Worm (Caenorhabditis elegans): ENCODE results near the gene M02B7.2.

The M02B7.2 gene

ce11 chrIV:3794437-3794836, 8.9 kb upstream of the M02B7.2 start, which contains the start of gene K09B3.1:
Gene K09B3.1, plus strand, starts transcription at chrIV:3794737.
- TF ChIP-seq lsy-2 (tag; optimal IDR thresholded peaks at IDR 0.05) (no peak), ces-1 (GFP tag; optimal IDR thresholded peaks at IDR 0.05) (no peak), unc-120 (tag; optimal IDR thresholded peaks at IDR 0.05; ENCODE audit: poor library complexity, severe bottlenecking) (no peak), nhr-76 (tag; optimal IDR thresholded peaks at IDR 0.05) (no peak), nhr-2 (tag; optimal IDR thresholded peaks at IDR 0.05) (no peak), M03D4.4 (tag; optimal IDR thresholded peaks at IDR 0.05) (no peak), nhr-237 (tag; optimal IDR thresholded peaks at IDR 0.05) (no peak), mab-5 (tag; optimal IDR thresholded peaks at IDR 0.05) (no peak), zip-8 (tag; optimal IDR thresholded peaks at IDR 0.05) (no peak), lin-32 (GFP tag; optimal IDR thresholded peaks at IDR 0.05) (no peak), nhr-12 (tag; optimal IDR thresholded peaks at IDR 0.05) (no peak), elt-1 (tag; optimal IDR thresholded peaks at IDR 0.05; ENCODE audit: borderline replicate concordance, insufficient read depth) (no peak), lin-13 (tag; optimal IDR thresholded peaks at IDR 0.05) (no peak)

DNA sequence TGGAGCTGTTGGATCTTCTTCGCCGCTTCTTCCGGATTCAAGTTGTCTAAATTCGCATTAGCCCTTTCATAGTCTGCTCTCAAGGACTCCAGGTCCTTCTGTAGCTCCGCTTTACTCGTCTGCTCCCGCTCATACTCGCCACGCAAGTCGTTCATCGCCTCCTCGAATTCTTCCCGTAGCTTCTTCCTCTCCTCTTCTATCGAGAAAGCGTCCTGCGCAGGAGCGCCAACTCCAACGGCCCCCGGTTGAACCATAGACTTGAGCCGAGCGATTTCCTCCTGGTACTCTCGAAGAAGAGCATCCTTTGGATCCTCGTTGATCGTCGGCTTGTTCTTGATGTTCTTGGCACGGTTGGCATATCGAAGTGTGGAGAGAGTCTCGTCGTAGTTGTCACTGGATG, 5.9 kb upstream of the M02B7.2 start:
- TF ChIP-seq blmp-1 (tag; optimal IDR thresholded peaks at IDR 0.05) (no peak), sptf-1 (tag; optimal IDR thresholded peaks at IDR 0.05) (no peak), unc-39 (tag; optimal IDR thresholded peaks at IDR 0.05) (no peak), sem-2 (GFP tag; optimal IDR thresholded peaks at IDR 0.05) (no peak), ztf-11 (tag; optimal IDR thresholded peaks at IDR 0.05) (no peak), ceh-39 (tag; optimal IDR thresholded peaks at IDR 0.05) (no peak), ham-2 (GFP tag; optimal IDR thresholded peaks at IDR 0.05) (no peak), hlh-1 (tag; optimal IDR thresholded peaks at IDR 0.05) (no peak), tbx-8 (GFP tag; optimal IDR thresholded peaks at IDR 0.05) (no peak), nhr-237 (tag; optimal IDR thresholded peaks at IDR 0.05) (no peak), mep-1 (tag; optimal IDR thresholded peaks at IDR 0.05) (no peak), lin-13 (tag; optimal IDR thresholded peaks at IDR 0.05) (no peak), cnd-1 (tag; optimal IDR thresholded peaks at IDR 0.05) (no peak), elt-3 (tag; optimal IDR thresholded peaks at IDR 0.05) (no peak), M03D4.4 (tag; optimal IDR thresholded peaks at IDR 0.05) (no peak), nhr-2 (tag; optimal IDR thresholded peaks at IDR 0.05) (no peak), drap-1 (GFP tag; optimal IDR thresholded peaks at IDR 0.05) (no peak), lin-32 (GFP tag; optimal IDR thresholded peaks at IDR 0.05) (no peak), nhr-12 (tag; optimal IDR thresholded peaks at IDR 0.05) (no peak)

ce11 chrIV:3800952-3801351, 2.4 kb upstream of the M02B7.2 start, which contains the start of gene osm-3:
Gene osm-3, minus strand, starts transcription at chrIV:3801052.
- TF ChIP-seq nhr-76 (tag; optimal IDR thresholded peaks at IDR 0.05) (no peak), mep-1 (tag; optimal IDR thresholded peaks at IDR 0.05) (no peak), mab-5 (tag; optimal IDR thresholded peaks at IDR 0.05) (no peak), sptf-1 (tag; optimal IDR thresholded peaks at IDR 0.05) (no peak), ceh-43 (GFP tag; optimal IDR thresholded peaks at IDR 0.05) (no peak), cnd-1 (tag; optimal IDR thresholded peaks at IDR 0.05) (no peak), nhr-237 (tag; optimal IDR thresholded peaks at IDR 0.05) (no peak), ham-2 (GFP tag; optimal IDR thresholded peaks at IDR 0.05) (no peak)

DNA sequence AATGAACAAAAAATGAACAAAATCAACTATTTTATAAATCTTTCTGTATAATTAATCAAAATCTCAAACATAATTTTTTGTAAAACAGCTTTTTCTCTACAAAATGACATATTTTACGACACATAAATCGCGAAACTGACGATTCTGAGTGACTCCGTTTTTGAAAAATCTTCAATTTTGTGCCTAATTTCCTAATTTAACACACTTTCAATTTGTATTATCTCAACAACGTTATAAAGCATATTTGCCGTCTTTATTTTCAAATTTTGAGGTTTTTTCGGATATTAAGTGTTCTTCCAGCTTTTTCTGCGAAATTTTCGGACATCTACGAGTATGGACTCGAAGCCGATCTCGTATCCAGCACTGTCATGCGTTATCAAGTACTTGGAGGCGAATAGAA, 1.8 kb downstream of the M02B7.2 start, which contains the start of gene fbxc-47:
Gene fbxc-47, plus strand, starts transcription at position 301 of the 400 bp plus-strand sequence.
- TF ChIP-seq unc-62 (GFP tag; optimal IDR thresholded peaks at IDR 0.05) = no peak
- no peak for TF ChIP-seq M03D4.4 (tag; optimal IDR thresholded peaks at IDR 0.05)
- TF ChIP-seq unc-39 (tag; optimal IDR thresholded peaks at IDR 0.05) = no peak
- no peak for TF ChIP-seq lin-13 (tag; optimal IDR thresholded peaks at IDR 0.05)
- no peak for TF ChIP-seq nhr-76 (tag; optimal IDR thresholded peaks at IDR 0.05)
- TF ChIP-seq drap-1 (GFP tag; optimal IDR thresholded peaks at IDR 0.05) = no peak
- TF ChIP-seq nhr-12 (tag; optimal IDR thresholded peaks at IDR 0.05) = no peak
- no peak for TF ChIP-seq bed-3 (GFP tag; optimal IDR thresholded peaks at IDR 0.05)
- no peak for TF ChIP-seq ceh-43 (GFP tag; optimal IDR thresholded peaks at IDR 0.05)
- no peak for TF ChIP-seq nhr-2 (tag; optimal IDR thresholded peaks at IDR 0.05)
- TF ChIP-seq ceh-39 (tag; optimal IDR thresholded peaks at IDR 0.05) = no peak
- TF ChIP-seq flh-1 (GFP tag; optimal IDR thresholded peaks at IDR 0.05) = no peak
- no peak for TF ChIP-seq mab-5 (tag; optimal IDR thresholded peaks at IDR 0.05)
- TF ChIP-seq cnd-1 (tag; optimal IDR thresholded peaks at IDR 0.05) = no peak
- TF ChIP-seq mep-1 (tag; optimal IDR thresholded peaks at IDR 0.05) = no peak
- TF ChIP-seq ceh-83 (GFP tag; optimal IDR thresholded peaks at IDR 0.05) = no peak

- TF ChIP-seq ces-1 (GFP tag; optimal IDR thresholded peaks at IDR 0.05) = no peak
- no peak for TF ChIP-seq elt-1 (tag; optimal IDR thresholded peaks at IDR 0.05; ENCODE audit: borderline replicate concordance, insufficient read depth)
- TF ChIP-seq snpc-4 (tag; optimal IDR thresholded peaks at IDR 0.05) = no peak
- TF ChIP-seq unc-39 (tag; optimal IDR thresholded peaks at IDR 0.05) = no peak
- TF ChIP-seq elt-3 (tag; optimal IDR thresholded peaks at IDR 0.05) = no peak
- no peak for TF ChIP-seq lin-13 (tag; optimal IDR thresholded peaks at IDR 0.05)
- TF ChIP-seq drap-1 (GFP tag; optimal IDR thresholded peaks at IDR 0.05) = no peak
- TF ChIP-seq hlh-1 (tag; optimal IDR thresholded peaks at IDR 0.05) = no peak
- no peak for TF ChIP-seq sptf-1 (tag; optimal IDR thresholded peaks at IDR 0.05)
- TF ChIP-seq ceh-83 (GFP tag; optimal IDR thresholded peaks at IDR 0.05) = no peak
- TF ChIP-seq mep-1 (tag; optimal IDR thresholded peaks at IDR 0.05) = no peak
- no peak for TF ChIP-seq unc-120 (tag; optimal IDR thresholded peaks at IDR 0.05; ENCODE audit: poor library complexity, severe bottlenecking)
- TF ChIP-seq nhr-2 (tag; optimal IDR thresholded peaks at IDR 0.05) = no peak
- TF ChIP-seq lsy-2 (tag; optimal IDR thresholded peaks at IDR 0.05) = no peak
- no peak for TF ChIP-seq flh-1 (GFP tag; optimal IDR thresholded peaks at IDR 0.05)
These were observed 3.7 kb downstream of the M02B7.2 start, which contains the start of gene M02B7.7 for ce11 chrIV:3807092-3807491. Gene M02B7.7, minus strand, starts transcription at chrIV:3807192.
